Fruit fly (Drosophila melanogaster) whole organism, embryonic: ENCODE data around the gene Cyp303a1.

Source experiments
- CG12219 ChIP-seq: fragments of 200-800 bp; sonication (Bioruptor generic); optimal IDR thresholded peaks from 3 replicates; lab custom pipeline; 2018; ENCODE audit warnings: missing biosample characterization, mild to moderate bottlenecking, missing genetic modification characterization
- CG17912 ChIP-seq: fragments of 200-800 bp; sonication (Bioruptor generic); optimal IDR thresholded peaks from 2 replicates; lab custom pipeline; 2018; ENCODE audit warnings: missing biosample characterization, mild to moderate bottlenecking, missing genetic modification characterization
- CG3847 ChIP-seq: fragments of 200-800 bp; sonication (Bioruptor generic); IDR thresholded peaks from 2 replicates; pipeline ENCODE4 v1.3.6; 2022; ENCODE audit warnings: missing biosample characterization, missing genetic modification characterization
- CG6791 ChIP-seq: fragments of 200-800 bp; sonication (Bioruptor generic); IDR thresholded peaks from 3 replicates; pipeline ENCODE4 v1.3.6; 2022; ENCODE audit warnings: missing biosample characterization, missing genetic modification characterization; ENCODE audit not compliant: partially characterized antibody
- Dll ChIP-seq: fragments of 200-800 bp; sonication (Bioruptor generic); IDR thresholded peaks from 4 replicates; pipeline ENCODE4 v1.3.6; 2022; ENCODE audit warnings: missing biosample characterization, missing genetic modification characterization; ENCODE audit not compliant: partially characterized antibody
- NFAT ChIP-seq: fragments of 200-800 bp; sonication (Bioruptor generic); IDR thresholded peaks from 2 replicates; pipeline ENCODE4 v1.3.6; 2022; ENCODE audit warnings: missing biosample characterization, missing genetic modification characterization
- TFAM ChIP-seq: fragments of 200-800 bp; sonication (Bioruptor generic); optimal IDR thresholded peaks from 2 replicates; lab custom pipeline; 2017; ENCODE audit warnings: missing biosample characterization, missing genetic modification characterization, inconsistent platforms
- Vsx1 ChIP-seq: fragments of 200-800 bp; sonication (Bioruptor generic); optimal IDR thresholded peaks from 2 replicates; lab custom pipeline; 2017; ENCODE audit warnings: missing biosample characterization, mild to moderate bottlenecking, missing genetic modification characterization, missing genetic modification reagents
- crc ChIP-seq: fragments of 200-800 bp; sonication (Bioruptor generic); optimal IDR thresholded peaks from 2 replicates; lab custom pipeline; 2016; ENCODE audit warnings: missing biosample characterization, missing genetic modification characterization
- crol ChIP-seq: fragments of 200-800 bp; sonication (Bioruptor generic); IDR thresholded peaks from 2 replicates; pipeline ENCODE4 v1.3.6; 2022; ENCODE audit warnings: missing biosample characterization, missing genetic modification characterization
- nerfin-2 ChIP-seq: fragments of 200-800 bp; sonication (Bioruptor generic); IDR thresholded peaks from 2 replicates; pipeline ENCODE4 v1.3.6; 2022; ENCODE audit warnings: missing biosample characterization, missing genetic modification characterization; ENCODE audit not compliant: partially characterized antibody
- sob ChIP-seq: fragments of 200-800 bp; sonication (Bioruptor generic); IDR thresholded peaks from 2 replicates; pipeline ENCODE4 v1.3.6; 2022; ENCODE audit warnings: missing biosample characterization, missing genetic modification characterization
- toy ChIP-seq: fragments of 200-800 bp; sonication (Bioruptor generic); IDR thresholded peaks from 2 replicates; pipeline ENCODE4 v1.3.6; 2022; ENCODE audit warnings: missing biosample characterization, missing genetic modification characterization

dm6 chr2L:16316410-16316809 lies 22.4 kb downstream of the Cyp303a1 start:
- no peak for TF ChIP-seq toy (GFP tag; lab: Robert Waterston, UW)
- TF ChIP-seq CG3847 (GFP tag; lab: Robert Waterston, UW), result no peak
- TF ChIP-seq nerfin-2, result no peak
- no peak for TF ChIP-seq crol (GFP tag; lab: Robert Waterston, UW)
- no peak for TF ChIP-seq CG6791 (GFP tag; lab: Robert Waterston, UW)
- no peak for TF ChIP-seq TFAM (GFP tag; lab: Kevin White, UChicago)
- TF ChIP-seq CG17912, result no peak
- TF ChIP-seq crc (GFP tag; lab: Kevin White, UChicago), result no peak
- no peak for TF ChIP-seq sob (GFP tag; lab: Robert Waterston, UW)
- no peak for TF ChIP-seq Vsx1 (GFP tag; lab: Kevin White, UChicago)
- TF ChIP-seq CG12219, result no peak
- TF ChIP-seq NFAT (GFP tag; lab: Robert Waterston, UW), result no peak
- TF ChIP-seq Dll, result no peak
